Worm (Caenorhabditis elegans): Measurements from ENCODE around the gene ZK856.16.

The ZK856.16 gene

DNA sequence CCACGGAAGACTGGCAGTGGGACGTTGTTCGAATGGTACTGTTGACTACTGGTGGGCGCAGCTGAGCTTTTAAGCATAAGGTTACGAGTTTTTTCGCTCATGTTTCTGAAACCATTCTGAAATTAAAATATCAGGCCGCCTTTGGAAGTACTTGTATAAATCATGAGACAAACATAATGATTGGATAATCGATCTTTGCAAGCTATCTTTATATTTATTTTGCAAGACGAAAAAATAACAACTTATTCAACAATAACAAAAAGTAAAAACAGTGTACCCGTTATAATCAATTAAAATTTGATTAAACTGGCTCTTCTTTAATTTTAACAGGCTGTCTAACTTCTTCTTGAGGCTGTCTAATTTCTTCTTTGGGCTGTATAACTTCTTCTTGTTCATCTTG lies at the start of gene ZK856.16:
Gene ZK856.16, minus strand, starts transcription at position 101 of the 400 bp plus-strand sequence.
- no peak for TF ChIP-seq skn-1 (tag; optimal IDR thresholded peaks at IDR 0.05)
- TF ChIP-seq fkh-2 (tag; optimal IDR thresholded peaks at IDR 0.05) = no peak
- TF ChIP-seq nhr-28 (tag; optimal IDR thresholded peaks at IDR 0.05) = no peak
- TF ChIP-seq nhr-76 (tag; optimal IDR thresholded peaks at IDR 0.05) = no peak
- no peak for TF ChIP-seq ZK546.5 (tag; optimal IDR thresholded peaks at IDR 0.05)
- no peak for TF ChIP-seq unc-62 (GFP tag; optimal IDR thresholded peaks at IDR 0.05)
- no peak for TF ChIP-seq tbx-2 (tag; optimal IDR thresholded peaks at IDR 0.05)
- TF ChIP-seq elt-3 (tag; optimal IDR thresholded peaks at IDR 0.05) = no peak
- TF ChIP-seq elt-2 (tag; optimal IDR thresholded peaks at IDR 0.05) = no peak
- no peak for TF ChIP-seq lin-15B (tag; optimal IDR thresholded peaks at IDR 0.05)
- TF ChIP-seq egl-5 (tag; optimal IDR thresholded peaks at IDR 0.05) = no peak

DNA sequence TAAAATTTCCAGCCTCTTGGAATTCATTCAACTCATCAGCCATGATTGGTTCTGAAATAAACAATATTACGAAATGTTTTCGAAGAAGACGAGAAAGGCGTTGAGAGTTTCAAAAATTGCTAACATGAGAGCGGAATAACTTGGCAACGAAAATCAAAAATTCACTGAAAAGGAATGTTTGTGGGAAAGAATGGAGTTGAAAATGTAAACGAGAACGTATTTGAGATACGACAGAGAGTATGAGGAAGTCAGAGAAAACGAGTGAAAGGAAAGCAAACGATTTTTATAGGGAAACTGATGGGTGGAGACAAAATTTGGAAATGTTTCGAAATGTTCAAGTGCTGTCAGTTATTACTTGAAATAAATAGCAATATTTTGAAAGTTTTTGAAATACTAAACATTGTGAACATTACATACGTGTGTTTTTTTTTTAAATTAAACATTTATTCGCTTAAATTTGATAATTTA lies 49.7 kb upstream of the ZK856.16 start, which contains the start of gene rop-1:
Gene rop-1, minus strand, starts transcription at position 51 of the 468 bp plus-strand sequence.
- TF ChIP-seq pha-4 (tag; optimal IDR thresholded peaks at IDR 0.05) (peak; percentile 62), pqm-1 (tag; optimal IDR thresholded peaks at IDR 0.05) (peak; percentile 32), hmg-11 (tag; optimal IDR thresholded peaks at IDR 0.05) (no peak), lin-15B (tag; optimal IDR thresholded peaks at IDR 0.05) (no peak), aly-2 (tag; optimal IDR thresholded peaks at IDR 0.05) (no peak), nhr-237 (tag; optimal IDR thresholded peaks at IDR 0.05) (no peak), nfya-1 (tag; optimal IDR thresholded peaks at IDR 0.05; ENCODE audit: insufficient read depth) (peak; percentile 7), elt-2 (tag; optimal IDR thresholded peaks at IDR 0.05) (peak; percentile 13)

DNA sequence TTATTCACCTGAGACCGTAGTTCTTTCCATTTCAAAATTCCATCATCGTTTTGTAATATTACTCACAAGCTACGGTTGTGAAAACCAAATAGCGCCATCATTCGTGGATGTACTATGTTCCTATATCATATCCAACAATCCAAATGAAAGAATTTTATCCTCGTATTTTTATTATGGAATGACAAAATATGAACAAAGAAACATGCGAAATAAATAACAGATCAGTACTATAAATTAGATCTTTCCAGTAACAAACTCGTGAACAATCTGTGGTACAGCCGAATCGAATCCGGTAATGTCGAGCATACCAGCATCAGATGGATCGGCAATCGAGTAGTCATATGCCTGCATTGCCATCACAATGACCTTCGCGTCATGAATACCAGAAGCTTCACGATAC lies 47.3 kb upstream of the ZK856.16 start:
- no peak for TF ChIP-seq pqm-1 (tag; optimal IDR thresholded peaks at IDR 0.05)
- peak; percentile 53 for TF ChIP-seq ama-1 (optimal IDR thresholded peaks at IDR 0.05)

DNA sequence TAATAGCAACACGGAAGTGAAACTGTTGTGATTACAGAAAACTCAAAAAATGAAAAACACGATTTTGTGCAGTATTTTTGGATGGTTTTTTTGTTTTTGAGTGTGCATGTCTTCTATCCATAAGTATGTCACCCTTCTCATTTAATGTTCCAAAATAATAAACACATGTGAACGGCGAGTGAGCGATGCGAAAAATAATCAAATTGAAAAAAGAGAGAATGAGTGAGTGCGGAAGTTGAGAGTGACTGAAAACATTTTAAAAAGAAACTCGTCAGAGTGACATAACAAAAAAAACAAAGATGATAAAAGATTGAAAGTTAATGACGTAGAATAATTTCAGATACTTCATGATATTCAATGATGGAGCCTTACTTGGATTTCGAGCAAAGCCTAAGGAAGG lies 44.1 kb upstream of the ZK856.16 start:
- no peak for TF ChIP-seq sea-2 (GFP tag; optimal IDR thresholded peaks at IDR 0.05)
- no peak for TF ChIP-seq R02D3.7 (tag; optimal IDR thresholded peaks at IDR 0.05)
- no peak for TF ChIP-seq nhr-25 (tag; optimal IDR thresholded peaks at IDR 0.05)
- no peak for TF ChIP-seq pqm-1 (tag; optimal IDR thresholded peaks at IDR 0.05)
- TF ChIP-seq pha-4 (tag; optimal IDR thresholded peaks at IDR 0.05) = no peak
- TF ChIP-seq mml-1 (tag; optimal IDR thresholded peaks at IDR 0.05) = no peak
- no peak for TF ChIP-seq fkh-2 (tag; optimal IDR thresholded peaks at IDR 0.05)
- TF ChIP-seq nhr-23 (tag; optimal IDR thresholded peaks at IDR 0.05) = no peak
- no peak for TF ChIP-seq fkh-10 (GFP tag; optimal IDR thresholded peaks at IDR 0.05)
- TF ChIP-seq fos-1 (tag; optimal IDR thresholded peaks at IDR 0.05) = no peak
- TF ChIP-seq ztf-11 (tag; optimal IDR thresholded peaks at IDR 0.05) = no peak
- no peak for TF ChIP-seq nhr-12 (tag; optimal IDR thresholded peaks at IDR 0.05)
- TF ChIP-seq egl-27 (tag; optimal IDR thresholded peaks at IDR 0.05) = no peak
- TF ChIP-seq lsy-12 (tag; optimal IDR thresholded peaks at IDR 0.05) = no peak
- TF ChIP-seq unc-39 (tag; optimal IDR thresholded peaks at IDR 0.05) = no peak

DNA sequence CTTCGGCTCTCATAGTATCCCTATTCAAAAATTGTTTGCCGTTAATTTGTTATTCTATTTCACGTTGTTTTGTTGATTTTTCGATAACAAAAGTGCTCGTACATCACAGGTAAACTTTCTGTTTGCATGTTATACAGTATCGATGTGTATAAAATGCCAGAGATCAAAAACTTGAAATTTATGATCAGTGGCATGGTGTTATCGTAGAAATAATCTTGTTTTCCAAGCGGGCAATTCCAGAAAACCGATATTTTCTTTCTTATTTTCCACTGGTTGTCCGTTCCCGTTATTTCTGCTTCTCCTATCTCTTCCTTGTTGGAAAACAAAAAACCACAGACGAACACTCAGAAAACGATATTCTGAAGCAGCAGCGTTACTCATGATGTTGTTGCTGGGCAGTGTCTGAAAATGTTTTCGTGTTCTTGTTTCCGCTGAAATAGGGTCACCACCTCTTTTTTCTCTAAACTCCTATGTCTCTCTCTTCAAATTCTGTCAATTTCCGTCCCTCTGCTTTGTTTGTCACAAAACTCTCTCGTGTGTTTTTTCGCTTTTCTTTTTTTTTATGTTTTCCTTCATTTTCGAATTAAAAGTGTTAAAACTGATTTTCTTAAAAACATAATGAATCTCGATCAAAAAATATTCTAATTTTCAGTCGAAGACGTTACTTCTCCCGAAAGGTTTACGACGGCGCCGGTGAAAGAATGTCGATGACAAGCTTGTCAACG lies 43.0 kb upstream of the ZK856.16 start, which contains the start of gene akt-1:
Gene akt-1, plus strand, starts transcription at position 651 of the 725 bp plus-strand sequence.
- TF ChIP-seq daf-12 (tag; optimal IDR thresholded peaks at IDR 0.05) = no peak
- TF ChIP-seq pqm-1 (tag; optimal IDR thresholded peaks at IDR 0.05) = peak; percentile 77
- no peak for TF ChIP-seq egl-27 (tag; optimal IDR thresholded peaks at IDR 0.05)
- peak; percentile 4 for TF ChIP-seq hmg-11 (tag; optimal IDR thresholded peaks at IDR 0.05)
- peak; percentile 1 for TF ChIP-seq pha-4 (tag; optimal IDR thresholded peaks at IDR 0.05)
- peak; percentile 17 for TF ChIP-seq elt-2 (tag; optimal IDR thresholded peaks at IDR 0.05)

DNA sequence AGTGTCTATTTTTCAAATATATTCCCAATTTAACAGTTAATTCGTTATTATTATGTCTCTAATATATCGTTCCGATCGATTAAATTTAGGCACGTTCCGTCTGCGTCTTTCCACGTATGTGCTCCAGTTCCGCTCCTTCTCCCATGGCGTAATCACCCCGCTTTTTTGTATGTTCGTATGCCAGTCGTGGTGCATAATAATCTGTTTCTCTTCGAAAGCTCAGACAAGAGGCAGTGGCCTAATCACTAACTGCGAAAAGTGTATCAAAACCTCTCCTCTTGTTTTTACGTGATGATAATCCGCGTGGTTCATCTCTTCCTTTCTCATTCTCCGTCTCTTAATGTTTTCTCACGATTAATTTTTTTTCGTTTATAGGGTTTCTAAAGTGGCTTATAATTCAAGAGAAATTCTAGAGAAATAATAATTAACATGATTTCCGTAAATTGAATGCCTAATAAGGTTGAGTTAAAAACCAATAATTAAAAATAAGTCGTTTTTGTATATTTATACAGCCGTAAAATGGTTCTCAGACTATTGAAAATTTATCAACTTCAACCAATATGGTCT lies 42.4 kb upstream of the ZK856.16 start:
- no peak for TF ChIP-seq fkh-2 (tag; optimal IDR thresholded peaks at IDR 0.05)
- TF ChIP-seq ama-1 (optimal IDR thresholded peaks at IDR 0.05) = peak; percentile 75
